Worm (Caenorhabditis elegans): ENCODE measurements around the gene D2096.5.

DNA sequence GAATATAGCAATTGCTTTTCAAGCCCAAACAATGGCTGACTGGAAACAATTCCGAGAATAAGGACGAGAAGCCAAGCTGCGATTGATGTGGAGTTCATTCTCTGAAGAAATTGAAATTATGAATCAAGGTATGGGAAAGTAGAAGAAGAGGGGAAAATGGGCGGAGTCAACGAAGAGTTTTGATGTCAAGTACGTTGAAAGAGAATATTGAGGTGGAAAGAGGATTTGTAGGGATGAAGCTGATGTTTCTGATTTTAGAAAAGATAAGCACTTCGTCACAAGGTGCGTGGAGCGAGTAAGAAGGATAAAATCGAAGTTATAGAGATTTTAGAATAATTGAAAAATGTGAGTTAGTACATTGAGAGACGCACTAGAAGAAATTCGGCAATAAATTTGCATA is 23.1 kb upstream of the D2096.5 start, which contains the start of gene D2096.9:
- TF ChIP-seq ces-1 (GFP tag; optimal IDR thresholded peaks at IDR 0.05) (no peak), set-16 (GFP tag; IDR thresholded peaks at IDR 0.05) (no peak), egl-27 (tag; optimal IDR thresholded peaks at IDR 0.05) (no peak), nhr-42 (GFP tag; IDR thresholded peaks at IDR 0.05) (no peak), mep-1 (tag; optimal IDR thresholded peaks at IDR 0.05) (no peak), php-3 (GFP tag; IDR thresholded peaks at IDR 0.05) (no peak), nhr-28 (tag; optimal IDR thresholded peaks at IDR 0.05) (no peak)
